Worm (Caenorhabditis elegans): ENCODE measurements around the gene kbp-2.

ce11 chrIII:4906365-4906764, 2.7 kb upstream of the kbp-2 start:
- TF ChIP-seq ama-1 (optimal IDR thresholded peaks at IDR 0.05) (no peak), hnd-1 (tag; optimal IDR thresholded peaks at IDR 0.05) (no peak), ets-7 (tag; optimal IDR thresholded peaks at IDR 0.05) (no peak)

Measured in whole organism, early embryonic.